Worm (Caenorhabditis elegans): ENCODE data around the gene nhr-261.

ce11 chrII:3909301-3909700 is 44.7 kb upstream of the nhr-261 start:
- TF ChIP-seq snpc-4 (tag; optimal IDR thresholded peaks at IDR 0.05) (no peak), mep-1 (tag; optimal IDR thresholded peaks at IDR 0.05) (no peak), mab-5 (tag; optimal IDR thresholded peaks at IDR 0.05) (no peak), nhr-237 (tag; optimal IDR thresholded peaks at IDR 0.05) (no peak), ces-1 (GFP tag; optimal IDR thresholded peaks at IDR 0.05) (no peak), ham-2 (GFP tag; optimal IDR thresholded peaks at IDR 0.05) (no peak), mls-2 (tag; optimal IDR thresholded peaks at IDR 0.05) (no peak), ceh-83 (GFP tag; optimal IDR thresholded peaks at IDR 0.05) (no peak), unc-62 (GFP tag; optimal IDR thresholded peaks at IDR 0.05) (no peak), lsy-2 (tag; optimal IDR thresholded peaks at IDR 0.05) (no peak)

Measured in whole organism, mixed stage, embryonic.